Worm (Caenorhabditis elegans) whole organism, L2 larva: Measurements from ENCODE around the gene K03B4.4.

Source experiments
- C34F6.9 ChIP-seq: fragments of 150-350 bp; optimal IDR thresholded peaks from 2 replicates; lab custom pipeline; 2014; ENCODE audit warnings: missing biosample characterization, missing genetic modification characterization
- F13H6.1 ChIP-seq: sonication (generic microtip); optimal IDR thresholded peaks from 2 replicates; lab custom pipeline; 2016; ENCODE audit warnings: missing genetic modification characterization, missing compliant biosample characterization
- R02D3.7 ChIP-seq: fragments of 150-350 bp; optimal IDR thresholded peaks from 2 replicates; lab custom pipeline; 2014; ENCODE audit warnings: missing biosample characterization, missing genetic modification characterization
- Y55F3AM.14 ChIP-seq: fragments of 200-800 bp; sonication (Bioruptor generic); optimal IDR thresholded peaks from 2 replicates; lab custom pipeline; 2018; ENCODE audit warnings: mild to moderate bottlenecking, missing genetic modification characterization, missing compliant biosample characterization
- alr-1 ChIP-seq: fragments of 150-350 bp; optimal IDR thresholded peaks from 2 replicates; lab custom pipeline; 2014; ENCODE audit warnings: missing biosample characterization, missing genetic modification characterization
- aly-2 ChIP-seq: fragments of 150-350 bp; optimal IDR thresholded peaks from 2 replicates; lab custom pipeline; 2014; ENCODE audit warnings: missing biosample characterization, missing genetic modification characterization
- ama-1 ChIP-seq: fragments of 150-350 bp; optimal IDR thresholded peaks from 2 replicates; lab custom pipeline; 2018; ENCODE audit warnings: inconsistent platforms
- blmp-1 ChIP-seq: sonication (generic microtip); optimal IDR thresholded peaks from 2 replicates; lab custom pipeline; 2017; ENCODE audit warnings: missing genetic modification characterization, mild to moderate bottlenecking, missing compliant biosample characterization, antibody characterized with exemption, moderate library complexity; ENCODE audit not compliant: insufficient read depth
- ceh-16 ChIP-seq: fragments of 150-350 bp; optimal IDR thresholded peaks from 2 replicates; lab custom pipeline; 2014; ENCODE audit warnings: missing biosample characterization, missing genetic modification characterization
- ceh-82 ChIP-seq: fragments of 150-350 bp; optimal IDR thresholded peaks from 2 replicates; lab custom pipeline; 2014; ENCODE audit warnings: missing biosample characterization, missing genetic modification characterization
- crh-2 ChIP-seq: sonication (generic microtip); optimal IDR thresholded peaks from 2 replicates; lab custom pipeline; 2017; ENCODE audit warnings: missing biosample characterization, missing genetic modification characterization
- dmd-4 ChIP-seq: sonication (generic microtip); optimal IDR thresholded peaks from 2 replicates; lab custom pipeline; 2017; ENCODE audit warnings: missing biosample characterization, missing genetic modification characterization
- egl-27 ChIP-seq: sonication (generic microtip); optimal IDR thresholded peaks from 3 replicates; lab custom pipeline; 2017; ENCODE audit warnings: missing biosample characterization, missing genetic modification reagents, missing genetic modification characterization
- elt-1 ChIP-seq: fragments of 150-350 bp; optimal IDR thresholded peaks from 2 replicates; lab custom pipeline; 2014; ENCODE audit warnings: missing biosample characterization, missing genetic modification characterization
- elt-3 ChIP-seq: sonication (generic microtip); optimal IDR thresholded peaks from 2 replicates; lab custom pipeline; 2017; ENCODE audit warnings: missing biosample characterization, missing genetic modification characterization
- fos-1 ChIP-seq: fragments of 150-350 bp; optimal IDR thresholded peaks from 2 replicates; lab custom pipeline; 2014; ENCODE audit warnings: missing biosample characterization, missing genetic modification characterization
- gmeb-1 ChIP-seq: fragments of 150-350 bp; optimal IDR thresholded peaks from 2 replicates; lab custom pipeline; 2014; ENCODE audit warnings: missing biosample characterization, missing genetic modification characterization
- lin-11 ChIP-seq: fragments of 150-350 bp; sonication (generic microtip); optimal IDR thresholded peaks from 2 replicates; lab custom pipeline; 2014; ENCODE audit warnings: missing biosample characterization, missing genetic modification characterization, inconsistent platforms, mixed read lengths
- lin-13 ChIP-seq: fragments of 150-350 bp; optimal IDR thresholded peaks from 2 replicates; lab custom pipeline; 2014; ENCODE audit warnings: missing biosample characterization, missing genetic modification reagents, missing genetic modification characterization
- lin-39 ChIP-seq: fragments of 150-350 bp; optimal IDR thresholded peaks from 2 replicates; lab custom pipeline; 2014; ENCODE audit warnings: missing biosample characterization, missing genetic modification reagents, missing genetic modification characterization
- lsy-2 ChIP-seq, 2 experiments: fragments of 150-350 bp in 1 of 2; sonication (generic microtip) in 1 of 2; optimal IDR thresholded peaks; 2 replicates each; lab custom pipeline; 2014 to 2017; ENCODE audit warnings: missing biosample characterization in 2 of 2, missing genetic modification characterization in 2 of 2
- mab-5 ChIP-seq: fragments of 150-350 bp; optimal IDR thresholded peaks from 2 replicates; lab custom pipeline; 2014; ENCODE audit warnings: missing biosample characterization, missing genetic modification characterization
- mbf-1 ChIP-seq: sonication (generic microtip); optimal IDR thresholded peaks from 2 replicates; lab custom pipeline; 2017; ENCODE audit warnings: missing biosample characterization, missing genetic modification characterization
- mdl-1 ChIP-seq, 2 experiments: fragments of 150-350 bp in 1 of 2; sonication (generic microtip) in 1 of 2; optimal IDR thresholded peaks; 2 replicates each; lab custom pipeline; 2017; ENCODE audit warnings: missing biosample characterization in 2 of 2, missing genetic modification characterization in 2 of 2
- nhr-10 ChIP-seq: sonication (generic microtip); optimal IDR thresholded peaks from 2 replicates; lab custom pipeline; 2017; ENCODE audit warnings: missing biosample characterization, missing genetic modification characterization
- nhr-11 ChIP-seq: fragments of 150-350 bp; optimal IDR thresholded peaks from 2 replicates; lab custom pipeline; 2014; ENCODE audit warnings: missing biosample characterization, missing genetic modification characterization
- nhr-12 ChIP-seq: fragments of 150-350 bp; optimal IDR thresholded peaks from 2 replicates; lab custom pipeline; 2014; ENCODE audit warnings: missing biosample characterization, missing genetic modification characterization
- nhr-21 ChIP-seq: fragments of 150-350 bp; optimal IDR thresholded peaks from 2 replicates; lab custom pipeline; 2014; ENCODE audit warnings: missing biosample characterization, missing genetic modification characterization
- nhr-23 ChIP-seq: fragments of 150-350 bp; optimal IDR thresholded peaks from 2 replicates; lab custom pipeline; 2014; ENCODE audit warnings: missing biosample characterization, missing genetic modification reagents, missing genetic modification characterization
- nhr-237 ChIP-seq: fragments of 150-350 bp; optimal IDR thresholded peaks from 2 replicates; lab custom pipeline; 2014; ENCODE audit warnings: missing biosample characterization, missing genetic modification characterization
- nhr-25 ChIP-seq: fragments of 150-350 bp; sonication (generic microtip); optimal IDR thresholded peaks from 3 replicates; lab custom pipeline; 2014; ENCODE audit warnings: missing biosample characterization, missing genetic modification characterization
- nhr-6 ChIP-seq: fragments of 150-350 bp; optimal IDR thresholded peaks from 2 replicates; lab custom pipeline; 2014; ENCODE audit warnings: missing biosample characterization, missing genetic modification characterization
- nhr-77 ChIP-seq: fragments of 150-350 bp; optimal IDR thresholded peaks from 2 replicates; lab custom pipeline; 2014; ENCODE audit warnings: missing biosample characterization, missing genetic modification characterization
- peb-1 ChIP-seq: fragments of 150-350 bp; optimal IDR thresholded peaks from 2 replicates; lab custom pipeline; 2014; ENCODE audit warnings: missing biosample characterization, missing genetic modification characterization
- sem-4 ChIP-seq: fragments of 150-350 bp; optimal IDR thresholded peaks from 2 replicates; lab custom pipeline; 2014; ENCODE audit warnings: missing biosample characterization, missing genetic modification reagents, missing genetic modification characterization
- skn-1 ChIP-seq: sonication (generic microtip); optimal IDR thresholded peaks from 2 replicates; lab custom pipeline; 2017; ENCODE audit warnings: missing biosample characterization, missing genetic modification characterization
- sma-3 ChIP-seq: sonication (generic microtip); optimal IDR thresholded peaks from 2 replicates; lab custom pipeline; 2016; ENCODE audit warnings: missing genetic modification reagents, missing genetic modification characterization, missing compliant biosample characterization
- sma-9 ChIP-seq, 2 experiments: fragments of 150-350 bp in 1 of 2; sonication (generic microtip) in 1 of 2; optimal IDR thresholded peaks; 2 replicates each; lab custom pipeline; 2014 to 2016; ENCODE audit warnings: missing genetic modification characterization in 2 of 2, mild to moderate bottlenecking in 1 of 2, missing biosample characterization in 1 of 2, missing compliant biosample characterization in 1 of 2, missing genetic modification reagents in 1 of 2, moderate library complexity in 1 of 2
- snpc-4 ChIP-seq: fragments of 150-350 bp; optimal IDR thresholded peaks from 2 replicates; lab custom pipeline; 2014; ENCODE audit warnings: missing biosample characterization, missing genetic modification characterization
- unc-39 ChIP-seq: fragments of 150-350 bp; optimal IDR thresholded peaks from 2 replicates; lab custom pipeline; 2014; ENCODE audit warnings: missing biosample characterization, missing genetic modification characterization
- unc-55 ChIP-seq: fragments of 150-350 bp; sonication (generic microtip); optimal IDR thresholded peaks from 3 replicates; lab custom pipeline; 2014; ENCODE audit warnings: missing biosample characterization, missing genetic modification reagents, missing genetic modification characterization
- unc-62 ChIP-seq: fragments of 150-350 bp; optimal IDR thresholded peaks from 2 replicates; lab custom pipeline; 2014; ENCODE audit warnings: missing biosample characterization, missing genetic modification reagents, missing genetic modification characterization
- zag-1 ChIP-seq: fragments of 150-350 bp; optimal IDR thresholded peaks from 2 replicates; lab custom pipeline; 2014; ENCODE audit warnings: missing biosample characterization, missing genetic modification characterization
- ztf-1 ChIP-seq: fragments of 200-800 bp; sonication (Bioruptor generic); conservative IDR thresholded peaks from 2 replicates; pipeline ENCODE4 v1.3.6; 2022; ENCODE audit warnings: missing genetic modification characterization, missing compliant biosample characterization
- ztf-11 ChIP-seq: sonication (generic microtip); optimal IDR thresholded peaks from 2 replicates; lab custom pipeline; 2017; ENCODE audit warnings: missing biosample characterization, missing genetic modification characterization

The K03B4.4 gene

DNA sequence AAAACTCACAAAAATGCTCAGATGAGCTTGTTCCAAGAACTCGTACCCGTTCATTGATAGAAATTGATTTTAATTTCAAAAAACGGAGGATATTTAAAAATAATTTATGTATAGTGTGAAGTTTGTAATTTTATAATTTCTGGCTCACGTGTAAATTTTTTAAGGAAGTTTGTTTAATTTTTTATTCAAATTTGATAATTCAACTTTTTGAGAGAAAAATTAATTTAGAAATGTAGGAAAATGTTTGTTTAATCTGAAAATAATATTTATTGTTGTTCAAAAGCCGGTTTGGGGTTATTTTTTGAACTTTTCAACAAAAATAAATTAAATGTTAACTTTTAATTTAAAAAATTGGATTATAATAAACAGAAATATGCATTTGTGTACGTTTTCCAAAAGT is 5.7 kb upstream of the K03B4.4 start, which contains the start of gene K03B4.6:
TSS of gene K03B4.6 (minus strand) at position 101 of the 400 bp plus-strand sequence.
- TF ChIP-seq peb-1 (tag; lab: Kevin White, UChicago) (no peak), snpc-4 (tag; lab: Kevin White, UChicago) (no peak), nhr-25 (tag; lab: Kevin White, UChicago) (no peak), elt-3 (tag; lab: Kevin White, UChicago) (no peak), aly-2 (no peak), nhr-21 (tag; lab: Kevin White, UChicago) (no peak), unc-39 (tag; lab: Kevin White, UChicago) (no peak), ceh-16 (tag; lab: Kevin White, UChicago) (no peak)

DNA sequence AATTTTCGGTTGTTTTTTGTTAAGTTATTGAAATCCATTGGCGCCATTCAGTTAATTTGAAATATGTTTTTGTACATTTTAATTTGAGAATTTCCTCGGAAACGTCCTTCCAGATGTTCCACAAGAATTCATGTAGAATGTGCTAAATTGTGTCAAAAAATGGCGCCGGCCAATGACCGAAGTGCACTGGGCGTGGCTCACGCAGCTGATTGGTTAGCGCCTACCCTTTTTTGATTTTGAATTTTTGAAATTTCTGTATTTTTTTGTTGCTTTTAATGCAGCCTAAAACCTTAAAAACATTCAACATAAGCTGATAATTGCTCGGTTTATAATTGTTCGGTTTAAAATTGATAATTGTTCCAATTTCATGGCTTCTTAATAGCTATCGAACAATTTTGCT is 5.0 kb upstream of the K03B4.4 start:
- TF ChIP-seq nhr-25 (tag; lab: Kevin White, UChicago): no peak
- TF ChIP-seq F13H6.1: no peak
- no peak for TF ChIP-seq dmd-4

DNA sequence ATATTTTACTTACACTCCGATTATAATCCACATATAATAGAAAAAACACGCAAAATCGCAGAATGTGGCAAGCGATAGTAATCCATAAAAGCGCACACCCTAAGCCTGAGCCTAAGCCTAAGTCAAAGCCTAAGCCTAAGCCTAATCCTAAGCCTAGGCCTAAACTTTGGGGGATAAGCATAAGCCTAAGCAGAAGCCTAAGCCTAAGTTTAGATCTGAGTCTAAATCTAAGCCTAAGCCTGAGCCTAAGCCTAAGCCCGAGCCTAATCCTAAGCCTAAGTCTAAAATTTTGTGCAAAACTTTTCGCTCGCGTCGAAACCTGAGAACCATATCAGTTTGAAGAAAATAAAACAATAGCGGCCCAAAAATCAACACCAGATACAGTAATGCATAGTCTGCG is 2.4 kb downstream of the K03B4.4 start:
- no peak for TF ChIP-seq lin-13 (GFP tag; lab: Kevin White, UChicago)
- TF ChIP-seq nhr-77: no peak
- no peak for TF ChIP-seq gmeb-1 (tag; lab: Kevin White, UChicago)
- no peak for TF ChIP-seq nhr-25 (tag; lab: Kevin White, UChicago)
- TF ChIP-seq skn-1 (tag; lab: Kevin White, UChicago): no peak
- TF ChIP-seq unc-55: no peak

DNA sequence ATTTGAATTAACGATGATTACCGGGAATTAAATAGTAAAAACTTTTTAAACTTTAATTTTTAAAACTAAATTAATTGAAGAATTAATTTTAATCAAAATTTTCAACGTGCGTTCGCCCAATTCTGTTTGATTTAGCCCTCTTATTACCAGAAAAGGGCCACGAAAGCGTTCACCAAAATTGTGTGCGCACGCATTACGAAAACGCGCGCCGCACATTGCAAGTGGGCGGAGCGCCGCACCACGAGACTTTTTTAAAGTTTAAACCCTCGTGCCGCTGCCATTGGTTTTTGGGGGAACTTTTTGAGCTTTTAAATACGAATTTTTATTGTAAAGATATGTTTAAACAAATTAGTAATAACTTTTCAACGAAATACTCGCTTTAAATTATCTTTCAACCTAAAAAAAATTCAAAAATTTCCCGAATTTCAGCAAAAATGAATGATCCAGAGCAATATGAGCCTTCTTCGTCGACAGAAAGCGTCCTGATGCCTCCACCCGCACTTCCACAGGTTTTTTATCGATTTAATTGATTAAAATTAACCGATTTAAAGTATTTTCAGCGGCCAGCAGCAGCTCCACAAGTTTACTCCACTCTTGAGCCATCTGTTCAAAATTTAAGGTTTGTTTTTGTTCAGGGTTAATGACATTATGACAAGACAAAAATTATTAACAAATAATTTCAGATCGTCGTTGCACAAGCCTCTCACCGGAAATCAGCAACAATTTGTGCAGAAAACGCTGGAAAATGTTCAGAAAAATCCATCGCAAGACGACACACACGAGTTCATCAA is 5.1 kb downstream of the K03B4.4 start, which contains the start of gene taf-10:
TSS of gene taf-10 (plus strand) at position 424 of the 791 bp plus-strand sequence.
- TF ChIP-seq gmeb-1 (tag; lab: Kevin White, UChicago): peak; percentile 66
- no peak for TF ChIP-seq mbf-1 (tag; lab: Kevin White, UChicago)
- no peak for TF ChIP-seq blmp-1 (tag; lab: Kevin White, UChicago)
- no peak for TF ChIP-seq snpc-4 (tag; lab: Kevin White, UChicago)
- TF ChIP-seq egl-27: no peak
- TF ChIP-seq ztf-11 (tag; lab: Kevin White, UChicago): no peak
- peak; percentile 42 for TF ChIP-seq lin-13 (GFP tag; lab: Kevin White, UChicago)
- peak; percentile 79 for TF ChIP-seq mdl-1 (tag; optimal IDR thresholded peaks at IDR 0.05; lab: Kevin White, UChicago)
- TF ChIP-seq nhr-21 (tag; lab: Kevin White, UChicago): peak; percentile 7
- TF ChIP-seq ztf-1 (GFP tag; lab: Robert Waterston, UW): no peak
- no peak for TF ChIP-seq nhr-237
- no peak for TF ChIP-seq nhr-23 (tag; lab: Kevin White, UChicago)
- TF ChIP-seq crh-2: no peak
- no peak for TF ChIP-seq lin-39 (tag; lab: Kevin White, UChicago)
- TF ChIP-seq sma-9 (GFP tag; optimal IDR thresholded peaks at IDR 0.05; lab: Kevin White, UChicago): peak; percentile 38
- no peak for TF ChIP-seq sma-9 (tag; optimal IDR thresholded peaks at IDR 0.05; lab: Kevin White, UChicago)
- TF ChIP-seq nhr-12: no peak
- no peak for TF ChIP-seq R02D3.7 (tag; lab: Kevin White, UChicago)
- TF ChIP-seq lsy-2 (tag; optimal IDR thresholded peaks at IDR 0.05; lab: Kevin White, UChicago): peak; percentile 5 to 48
- TF ChIP-seq mab-5 (tag; lab: Kevin White, UChicago): peak; percentile 13
- no peak for TF ChIP-seq nhr-77
- TF ChIP-seq aly-2: no peak
- TF ChIP-seq unc-39 (tag; lab: Kevin White, UChicago): no peak
- no peak for TF ChIP-seq dmd-4
- TF ChIP-seq sma-3 (GFP tag; lab: Kevin White, UChicago): peak; percentile 46
- TF ChIP-seq C34F6.9 (tag; lab: Kevin White, UChicago): peak; percentile 45
- no peak for TF ChIP-seq nhr-10 (tag; lab: Kevin White, UChicago)
- TF ChIP-seq Y55F3AM.14 (GFP tag; lab: Kevin White, UChicago): peak; percentile 0
- TF ChIP-seq elt-1 (tag; lab: Kevin White, UChicago): no peak
- no peak for TF ChIP-seq nhr-11 (tag; lab: Kevin White, UChicago)
- peak; percentile 5 for TF ChIP-seq F13H6.1
- no peak for TF ChIP-seq ama-1
- TF ChIP-seq nhr-6 (tag; lab: Kevin White, UChicago): no peak
- no peak for TF ChIP-seq sem-4 (tag; lab: Kevin White, UChicago)
- peak; percentile 32 for TF ChIP-seq nhr-25 (tag; lab: Kevin White, UChicago)
- no peak for TF ChIP-seq fos-1 (tag; lab: Kevin White, UChicago)
- no peak for TF ChIP-seq ceh-82 (tag; lab: Kevin White, UChicago)
- TF ChIP-seq lin-11 (tag; lab: Kevin White, UChicago): peak; percentile 38
- TF ChIP-seq zag-1 (tag; lab: Kevin White, UChicago): no peak
- no peak for TF ChIP-seq unc-62 (GFP tag; lab: Kevin White, UChicago)
- no peak for TF ChIP-seq skn-1 (tag; lab: Kevin White, UChicago)
- TF ChIP-seq peb-1 (tag; lab: Kevin White, UChicago): no peak
- TF ChIP-seq unc-55: peak; percentile 59
- no peak for TF ChIP-seq alr-1 (tag; lab: Kevin White, UChicago)
